Fruit fly (Drosophila melanogaster): ENCODE results near the gene CG8188.

The CG8188 gene

dm6 chrX:17741864-17742297 is 39.1 kb upstream of the CG8188 start:
- TF ChIP-seq lola (GFP tag; optimal IDR thresholded peaks at IDR 0.05) (no peak), Rel (GFP tag; optimal IDR thresholded peaks at IDR 0.05) (no peak), Rel (tag; optimal IDR thresholded peaks at IDR 0.05) (peak; percentile 49), brk (GFP tag; optimal IDR thresholded peaks at IDR 0.05) (no peak)

dm6 chrX:17741019-17741863 is 38.4 kb upstream of the CG8188 start:
- TF ChIP-seq usp (GFP tag; optimal IDR thresholded peaks at IDR 0.05) (no peak), foxo (GFP tag; optimal IDR thresholded peaks at IDR 0.05) (peak in 1 of 2 experiments; percentile 0), Rel (GFP tag; optimal IDR thresholded peaks at IDR 0.05) (no peak), Rel (tag; optimal IDR thresholded peaks at IDR 0.05) (peak; percentile 93)

- TF ChIP-seq Rel (GFP tag; optimal IDR thresholded peaks at IDR 0.05) (no peak), Rel (tag; optimal IDR thresholded peaks at IDR 0.05) (peak; percentile 12), CG32264 (GFP tag; optimal IDR thresholded peaks at IDR 0.05) (no peak)
These were observed 37.1 kb upstream of the CG8188 start for dm6 chrX:17739974-17740373.

dm6 chrX:17738989-17739388 is 36.2 kb upstream of the CG8188 start:
- TF ChIP-seq Dfd (GFP tag; optimal IDR thresholded peaks at IDR 0.05) = peak; percentile 74
- TF ChIP-seq Rel (GFP tag; optimal IDR thresholded peaks at IDR 0.05) = no peak
- peak; percentile 16 for TF ChIP-seq Rel (tag; optimal IDR thresholded peaks at IDR 0.05)
- no peak for TF ChIP-seq HLH106 (tag; optimal IDR thresholded peaks at IDR 0.05)
- peak; percentile 59 for TF ChIP-seq fru (GFP tag; optimal IDR thresholded peaks at IDR 0.05)
- no peak for TF ChIP-seq Myc (optimal IDR thresholded peaks at IDR 0.05)
- no peak for TF ChIP-seq h (GFP tag; optimal IDR thresholded peaks at IDR 0.05)
- no peak for TF ChIP-seq CrebA (GFP tag; optimal IDR thresholded peaks at IDR 0.05; ENCODE audit: borderline replicate concordance)
- peak; percentile 73 for TF ChIP-seq psq (GFP tag; optimal IDR thresholded peaks at IDR 0.05)
- TF ChIP-seq pan (optimal IDR thresholded peaks at IDR 0.05) = no peak
- TF ChIP-seq Hr78 (GFP tag; optimal IDR thresholded peaks at IDR 0.05) = no peak
- TF ChIP-seq N (GFP tag; optimal IDR thresholded peaks at IDR 0.05) = peak; percentile 81
- TF ChIP-seq CG9705 (GFP tag; optimal IDR thresholded peaks at IDR 0.05) = no peak
- no peak for TF ChIP-seq sage (GFP tag; optimal IDR thresholded peaks at IDR 0.05)
- TF ChIP-seq Sp1 (GFP tag; optimal IDR thresholded peaks at IDR 0.05) = no peak

dm6 chrX:17738474-17738838 is 35.6 kb upstream of the CG8188 start:
- no peak for TF ChIP-seq fru (GFP tag; optimal IDR thresholded peaks at IDR 0.05)
- peak in 1 of 2 experiments; percentile 14 for TF ChIP-seq foxo (GFP tag; optimal IDR thresholded peaks at IDR 0.05)

- TF ChIP-seq Dfd (GFP tag; optimal IDR thresholded peaks at IDR 0.05) (no peak), Hnf4 (GFP tag; optimal IDR thresholded peaks at IDR 0.05) (peak; percentile 49), Vsx2 (GFP tag; optimal IDR thresholded peaks at IDR 0.05; ENCODE audit: partially characterized antibody) (no peak), lola (GFP tag; optimal IDR thresholded peaks at IDR 0.05) (no peak), N (GFP tag; optimal IDR thresholded peaks at IDR 0.05) (no peak), Hr78 (GFP tag; optimal IDR thresholded peaks at IDR 0.05) (no peak), ey (GFP tag; optimal IDR thresholded peaks at IDR 0.05) (peak; percentile 34), HLH106 (tag; optimal IDR thresholded peaks at IDR 0.05) (peak; percentile 45), sv (GFP tag; optimal IDR thresholded peaks at IDR 0.05) (no peak), tai (GFP tag; optimal IDR thresholded peaks at IDR 0.05) (peak; percentile 17), fru (GFP tag; optimal IDR thresholded peaks at IDR 0.05) (peak; percentile 43), rgr (GFP tag; optimal IDR thresholded peaks at IDR 0.05) (peak; percentile 2), Hr83 (GFP tag; optimal IDR thresholded peaks at IDR 0.05; ENCODE audit: poor library complexity, severe bottlenecking) (peak; percentile 54), woc (GFP tag; optimal IDR thresholded peaks at IDR 0.05) (peak; percentile 24), h (GFP tag; optimal IDR thresholded peaks at IDR 0.05) (peak; percentile 19), pan (optimal IDR thresholded peaks at IDR 0.05) (no peak), jim (GFP tag; optimal IDR thresholded peaks at IDR 0.05) (no peak), sage (GFP tag; optimal IDR thresholded peaks at IDR 0.05) (no peak), foxo (GFP tag; optimal IDR thresholded peaks at IDR 0.05) (peak in 1 of 2 experiments; percentile 11), Sp1 (GFP tag; optimal IDR thresholded peaks at IDR 0.05) (peak; percentile 44), Rel (GFP tag; optimal IDR thresholded peaks at IDR 0.05) (no peak), Rel (tag; optimal IDR thresholded peaks at IDR 0.05) (peak; percentile 3), CG32264 (GFP tag; optimal IDR thresholded peaks at IDR 0.05) (no peak), GATAd (GFP tag; optimal IDR thresholded peaks at IDR 0.05) (no peak), usp (GFP tag; optimal IDR thresholded peaks at IDR 0.05) (no peak), psq (GFP tag; optimal IDR thresholded peaks at IDR 0.05) (no peak), CrebA (GFP tag; optimal IDR thresholded peaks at IDR 0.05; ENCODE audit: borderline replicate concordance) (peak; percentile 50), Dif (GFP tag; optimal IDR thresholded peaks at IDR 0.05; ENCODE audit: partially characterized antibody) (peak; percentile 3), OdsH (GFP tag; optimal IDR thresholded peaks at IDR 0.05) (peak; percentile 31), Abd-B (GFP tag; optimal IDR thresholded peaks at IDR 0.05) (no peak)
These were observed 35.1 kb upstream of the CG8188 start for dm6 chrX:17737812-17738473.

Measured in whole organism, wandering third instar larva.